Fruit fly (Drosophila melanogaster) whole organism, embryonic: Measurements from ENCODE around the gene Spn28Db.

Source experiments
- CG10543 ChIP-seq: fragments of 200-800 bp; sonication (Bioruptor generic); optimal IDR thresholded peaks from 3 replicates; lab custom pipeline; 2017; ENCODE audit warnings: missing biosample characterization, mild to moderate bottlenecking, missing genetic modification characterization, moderate library complexity
- CG11560 ChIP-seq: fragments of 200-800 bp; sonication (Bioruptor generic); IDR thresholded peaks from 3 replicates; pipeline ENCODE4 v1.3.6; 2022; ENCODE audit warnings: missing biosample characterization, missing genetic modification characterization
- CG11723 ChIP-seq: fragments of 200-800 bp; sonication (Bioruptor generic); optimal IDR thresholded peaks from 2 replicates; lab custom pipeline; 2017; ENCODE audit warnings: missing biosample characterization, mild to moderate bottlenecking, missing genetic modification characterization
- CG12236 ChIP-seq: fragments of 200-800 bp; sonication (Bioruptor generic); optimal IDR thresholded peaks from 2 replicates; lab custom pipeline; 2016; ENCODE audit warnings: missing biosample characterization, missing genetic modification characterization
- CG12942 ChIP-seq: fragments of 200-800 bp; sonication (Bioruptor generic); optimal IDR thresholded peaks from 3 replicates; lab custom pipeline; 2016; ENCODE audit warnings: missing biosample characterization, missing genetic modification characterization
- CG13296 ChIP-seq: fragments of 200-800 bp; sonication (Bioruptor generic); optimal IDR thresholded peaks from 3 replicates; lab custom pipeline; 2018; ENCODE audit warnings: missing biosample characterization, mild to moderate bottlenecking, missing genetic modification characterization
- CG14014 ChIP-seq: fragments of 200-800 bp; sonication (Bioruptor generic); IDR thresholded peaks from 2 replicates; pipeline ENCODE4 v1.3.6; 2022; ENCODE audit warnings: missing biosample characterization, missing genetic modification characterization
- CG14667 ChIP-seq: fragments of 200-800 bp; sonication (Bioruptor generic); IDR thresholded peaks from 2 replicates; pipeline ENCODE4 v1.3.6; 2022; ENCODE audit warnings: missing biosample characterization, missing genetic modification characterization
- CG1602 ChIP-seq: fragments of 200-800 bp; sonication (Bioruptor generic); optimal IDR thresholded peaks from 3 replicates; lab custom pipeline; 2016; ENCODE audit warnings: missing biosample characterization, missing genetic modification characterization
- CG1792 ChIP-seq: fragments of 200-800 bp; sonication (Bioruptor generic); optimal IDR thresholded peaks from 2 replicates; lab custom pipeline; 2016; ENCODE audit warnings: missing biosample characterization, missing genetic modification characterization
- CG2116 ChIP-seq: fragments of 200-800 bp; sonication (Bioruptor generic); optimal IDR thresholded peaks from 3 replicates; lab custom pipeline; 2018; ENCODE audit warnings: missing biosample characterization, mild to moderate bottlenecking, missing genetic modification characterization
- CG2875 ChIP-seq: fragments of 200-800 bp; sonication (Bioruptor generic); optimal IDR thresholded peaks from 2 replicates; lab custom pipeline; 2017; ENCODE audit warnings: missing biosample characterization, mild to moderate bottlenecking, missing genetic modification characterization, missing genetic modification reagents
- CG33213 ChIP-seq: fragments of 200-800 bp; sonication (Bioruptor generic); optimal IDR thresholded peaks from 3 replicates; lab custom pipeline; 2016; ENCODE audit warnings: missing biosample characterization, missing genetic modification characterization
- CG6272 ChIP-seq: fragments of 200-800 bp; sonication (Bioruptor generic); IDR thresholded peaks from 2 replicates; pipeline ENCODE4 v1.3.6; 2022; ENCODE audit warnings: missing biosample characterization, missing genetic modification characterization
- CG6854 ChIP-seq: fragments of 200-800 bp; sonication (Bioruptor generic); optimal IDR thresholded peaks from 3 replicates; lab custom pipeline; 2017; ENCODE audit warnings: missing biosample characterization, mild to moderate bottlenecking, missing genetic modification characterization
- CG8290 ChIP-seq, 3 experiments: fragments of 200-800 bp; sonication (Bioruptor generic); optimal IDR thresholded peaks; 2 replicates each; lab custom pipeline; 2016 to 2019; ENCODE audit warnings: missing biosample characterization in 3 of 3, missing genetic modification characterization in 3 of 3, mild to moderate bottlenecking in 2 of 3, moderate library complexity in 1 of 3
- D ChIP-seq, 2 experiments: fragments of 200-800 bp in 1 of 2; fragments of >200 bp in 1 of 2; sonication (Bioruptor generic) in 1 of 2; optimal IDR thresholded peaks; 2 replicates in 1 of 2; 3 replicates in 1 of 2; lab custom pipeline; 2017; ENCODE audit warnings: mild to moderate bottlenecking in 1 of 2, missing biosample characterization in 1 of 2, missing genetic modification characterization in 1 of 2, missing genetic modification reagents in 1 of 2
- Drgx ChIP-seq: fragments of 200-800 bp; sonication (Bioruptor generic); IDR thresholded peaks from 2 replicates; pipeline ENCODE4 v1.3.6; 2022; ENCODE audit warnings: missing biosample characterization, missing genetic modification characterization
- E2f2 ChIP-seq: fragments of 200-800 bp; sonication (Bioruptor generic); IDR thresholded peaks from 2 replicates; pipeline ENCODE4 v1.3.6; 2022; ENCODE audit warnings: missing biosample characterization, missing genetic modification characterization
- Ets65A ChIP-seq: fragments of 200-800 bp; sonication (Bioruptor generic); peaks from one replicate; lab custom pipeline; 2016; ENCODE audit warnings: missing biosample characterization, missing genetic modification characterization
- H2.0 ChIP-seq: fragments of 200-800 bp; sonication (Bioruptor generic); IDR thresholded peaks from 2 replicates; pipeline ENCODE4 v1.3.6; 2022; ENCODE audit warnings: missing biosample characterization, missing genetic modification characterization
- Lim3 ChIP-seq: fragments of 200-800 bp; sonication (Bioruptor generic); IDR thresholded peaks from 2 replicates; pipeline ENCODE4 v1.3.6; 2022; ENCODE audit warnings: missing biosample characterization, missing genetic modification characterization
- Med ChIP-seq: fragments of 200-800 bp; sonication (Bioruptor generic); peaks from one replicate; lab custom pipeline; 2016; ENCODE audit warnings: missing biosample characterization, missing genetic modification characterization, mild to moderate bottlenecking, inconsistent platforms, moderate library complexity
- Oli ChIP-seq: fragments of 200-800 bp; sonication (Bioruptor generic); optimal IDR thresholded peaks from 2 replicates; lab custom pipeline; 2018; ENCODE audit warnings: missing biosample characterization, mild to moderate bottlenecking, missing genetic modification characterization, moderate library complexity
- Opbp ChIP-seq: fragments of 200-800 bp; sonication (Bioruptor generic); IDR thresholded peaks from 3 replicates; pipeline ENCODE4 v1.3.6; 2022; ENCODE audit warnings: missing biosample characterization, missing genetic modification characterization; ENCODE audit not compliant: partially characterized antibody
- Poxn ChIP-seq: fragments of 200-800 bp; sonication (Bioruptor generic); IDR thresholded peaks from 2 replicates; pipeline ENCODE4 v1.3.6; 2022; ENCODE audit warnings: missing biosample characterization, missing genetic modification characterization
- Sin3A ChIP-seq: fragments of >200 bp; optimal IDR thresholded peaks from 2 replicates; lab custom pipeline; 2018
- Sox100B ChIP-seq: fragments of 200-800 bp; sonication (Bioruptor generic); optimal IDR thresholded peaks from 3 replicates; lab custom pipeline; 2018; ENCODE audit warnings: missing biosample characterization, mild to moderate bottlenecking, missing genetic modification characterization
- Xbp1 ChIP-seq: fragments of 200-800 bp; sonication (Bioruptor generic); optimal IDR thresholded peaks from 3 replicates; lab custom pipeline; 2016; ENCODE audit warnings: missing biosample characterization, mild to moderate bottlenecking, missing genetic modification characterization
- al ChIP-seq: fragments of 200-800 bp; sonication (Bioruptor generic); IDR thresholded peaks from 2 replicates; pipeline ENCODE4 v1.3.6; 2022; ENCODE audit warnings: missing biosample characterization, missing genetic modification characterization
- ato ChIP-seq: fragments of 200-800 bp; sonication (Bioruptor generic); IDR thresholded peaks from 2 replicates; pipeline ENCODE4 v1.3.6; 2022; ENCODE audit warnings: missing biosample characterization, missing genetic modification characterization; ENCODE audit not compliant: partially characterized antibody
- chif ChIP-seq, 2 experiments: fragments of 200-800 bp; sonication (Bioruptor generic); optimal IDR thresholded peaks; 3 replicates each; lab custom pipeline; 2016; ENCODE audit warnings: missing biosample characterization in 2 of 2, missing genetic modification characterization in 2 of 2
- ewg ChIP-seq: fragments of 200-800 bp; sonication (Bioruptor generic); optimal IDR thresholded peaks from 3 replicates; lab custom pipeline; 2017; ENCODE audit warnings: mild to moderate bottlenecking, missing biosample characterization, missing genetic modification reagents, missing genetic modification characterization
- fu2 ChIP-seq: fragments of 200-800 bp; sonication (Bioruptor generic); optimal IDR thresholded peaks from 2 replicates; lab custom pipeline; 2016; ENCODE audit warnings: missing biosample characterization, missing genetic modification characterization
- gcm2 ChIP-seq: fragments of 200-800 bp; sonication (Bioruptor generic); optimal IDR thresholded peaks from 2 replicates; lab custom pipeline; 2016; ENCODE audit warnings: missing biosample characterization, missing genetic modification characterization
- ken ChIP-seq: fragments of 200-800 bp; sonication (Bioruptor generic); IDR thresholded peaks from 3 replicates; pipeline ENCODE4 v1.3.6; 2022; ENCODE audit warnings: missing biosample characterization, missing genetic modification characterization
- lab ChIP-seq: fragments of 200-800 bp; sonication (Bioruptor generic); optimal IDR thresholded peaks from 3 replicates; lab custom pipeline; 2017; ENCODE audit warnings: missing biosample characterization, missing genetic modification characterization, mild to moderate bottlenecking, moderate library complexity, missing genetic modification reagents
- nerfin-1 ChIP-seq: fragments of 200-800 bp; sonication (Bioruptor generic); optimal IDR thresholded peaks from 3 replicates; lab custom pipeline; 2019; ENCODE audit warnings: missing biosample characterization, mild to moderate bottlenecking, missing genetic modification characterization, moderate library complexity
- nerfin-2 ChIP-seq: fragments of 200-800 bp; sonication (Bioruptor generic); IDR thresholded peaks from 2 replicates; pipeline ENCODE4 v1.3.6; 2022; ENCODE audit warnings: missing biosample characterization, missing genetic modification characterization; ENCODE audit not compliant: partially characterized antibody
- onecut ChIP-seq: fragments of 200-800 bp; sonication (Bioruptor generic); IDR thresholded peaks from 2 replicates; pipeline ENCODE4 v1.3.6; 2022; ENCODE audit warnings: missing biosample characterization, missing genetic modification characterization
- sens ChIP-seq: fragments of 200-800 bp; sonication (Bioruptor generic); peaks from one replicate; lab custom pipeline; 2016; ENCODE audit warnings: missing biosample characterization, missing genetic modification characterization
- slou ChIP-seq: fragments of 200-800 bp; sonication (Bioruptor generic); optimal IDR thresholded peaks from 3 replicates; lab custom pipeline; 2016; ENCODE audit warnings: missing biosample characterization, missing genetic modification characterization

Gene Spn28Db

dm6 chr2L:7871332-7871731 lies 19.2 kb downstream of the Spn28Db start, which contains the start of gene Proc (continued):
- no peak for TF ChIP-seq Poxn (GFP tag; lab: Robert Waterston, UW)
- TF ChIP-seq Xbp1 (GFP tag; lab: Kevin White, UChicago) = no peak
- no peak for TF ChIP-seq nerfin-1 (tag; lab: Kevin White, UChicago)
- no peak for TF ChIP-seq CG13296 (GFP tag; lab: Kevin White, UChicago)
- no peak for TF ChIP-seq ken (GFP tag; lab: Robert Waterston, UW)
- TF ChIP-seq lab (GFP tag; lab: Kevin White, UChicago) = no peak
- TF ChIP-seq CG6854 (GFP tag; lab: Kevin White, UChicago) = no peak
- no peak for TF ChIP-seq Oli (tag; lab: Kevin White, UChicago)
- no peak for TF ChIP-seq slou
- no peak for TF ChIP-seq CG33213 (GFP tag; lab: Kevin White, UChicago)
- TF ChIP-seq E2f2 (GFP tag; lab: Robert Waterston, UW) = no peak
- peak; percentile 50 for TF ChIP-seq Med
- no peak for TF ChIP-seq CG11723 (GFP tag; lab: Kevin White, UChicago)
- TF ChIP-seq D (optimal IDR thresholded peaks at IDR 0.05; lab: Kevin White, UChicago) = no peak
- TF ChIP-seq D (GFP tag; optimal IDR thresholded peaks at IDR 0.05; lab: Kevin White, UChicago) = no peak
- TF ChIP-seq Ets65A (GFP tag; lab: Kevin White, UChicago) = peak; percentile 74
- TF ChIP-seq al = no peak
- TF ChIP-seq CG14667 (GFP tag; lab: Robert Waterston, UW) = no peak
- 0 out of 2 replicates have a peak, but pooled peaks have one; percentile 7 for TF ChIP-seq CG6272
- TF ChIP-seq Opbp = 0 out of 3 replicates have a peak, but pooled peaks have one; percentile 10
- no peak for TF ChIP-seq Lim3 (GFP tag; lab: Robert Waterston, UW)
- TF ChIP-seq CG8290 (GFP tag; optimal IDR thresholded peaks at IDR 0.05; lab: Kevin White, UChicago) = no peak
- peak in 1 of 2 experiments; percentile 7 for TF ChIP-seq CG8290 (tag; optimal IDR thresholded peaks at IDR 0.05; lab: Kevin White, UChicago)
- TF ChIP-seq H2.0 (GFP tag; lab: Robert Waterston, UW) = no peak
- TF ChIP-seq CG2875 = no peak
- TF ChIP-seq Sin3A = no peak
- TF ChIP-seq fu2 = no peak
- TF ChIP-seq ato (GFP tag; lab: Robert Waterston, UW) = no peak
- TF ChIP-seq CG10543 (GFP tag; lab: Kevin White, UChicago) = no peak
- TF ChIP-seq CG1792 (GFP tag; lab: Kevin White, UChicago) = no peak

DNA sequence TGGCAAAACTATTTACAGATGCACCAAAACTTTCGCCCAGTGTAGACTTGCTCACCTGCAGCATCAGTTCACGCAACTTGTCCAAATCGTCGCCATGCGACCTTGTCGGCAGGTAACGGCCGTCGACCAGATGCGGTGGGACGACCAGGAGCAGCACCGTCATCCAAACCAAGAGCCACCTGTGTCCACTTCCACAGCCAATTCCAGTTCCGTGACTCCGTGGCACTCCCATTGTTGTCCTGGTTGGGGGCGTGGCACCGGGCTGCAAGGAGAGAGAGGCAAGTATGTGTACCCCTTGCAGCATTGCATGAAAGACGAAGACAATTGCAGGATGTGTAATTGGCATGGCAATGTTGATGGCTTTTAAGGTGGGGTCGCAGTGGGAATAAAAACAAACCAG lies 20.3 kb downstream of the Spn28Db start:
- TF ChIP-seq gcm2 (GFP tag; lab: Kevin White, UChicago) = no peak
- TF ChIP-seq Ets65A (GFP tag; lab: Kevin White, UChicago) = peak; percentile 82
- 0 out of 3 replicates have a peak, but pooled peaks have one; percentile 7 for TF ChIP-seq CG11560

DNA sequence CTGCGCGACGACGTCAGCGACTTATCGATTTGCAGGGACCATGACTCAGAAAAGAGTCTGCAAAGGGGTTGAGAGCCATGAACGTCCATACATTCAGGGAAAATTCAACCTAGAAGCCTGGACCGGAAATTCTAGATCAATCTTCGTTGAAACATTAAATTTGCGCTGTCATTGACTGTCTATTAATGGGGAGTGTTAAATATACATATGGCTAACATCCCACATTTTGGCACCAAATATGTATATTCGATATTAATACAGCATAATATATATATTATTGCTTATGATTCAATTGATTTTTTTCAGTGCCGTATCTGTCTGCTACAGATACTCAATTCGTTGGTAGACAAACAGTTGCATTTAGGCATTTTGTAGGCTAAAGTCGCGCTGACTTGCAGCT lies 21.9 kb downstream of the Spn28Db start:
- TF ChIP-seq Sox100B (no peak), CG1602 (GFP tag; lab: Kevin White, UChicago) (no peak), nerfin-2 (no peak), CG12942 (GFP tag; lab: Kevin White, UChicago) (no peak), sens (GFP tag; lab: Kevin White, UChicago) (peak; percentile 43), Drgx (GFP tag; lab: Robert Waterston, UW) (0 out of 2 replicates have a peak, but pooled peaks have one; percentile 16), ewg (GFP tag; lab: Kevin White, UChicago) (no peak), CG14014 (GFP tag; lab: Robert Waterston, UW) (no peak), onecut (GFP tag; lab: Robert Waterston, UW) (peak; percentile 51), chif (GFP tag; optimal IDR thresholded peaks at IDR 0.05; lab: Kevin White, UChicago) (no peak), CG2116 (GFP tag; lab: Kevin White, UChicago) (no peak), CG12236 (GFP tag; lab: Kevin White, UChicago) (no peak)
- TF ChIP-seq, all 482 proteins: peak for 3
